Worm (Caenorhabditis elegans) whole organism, L3 larva: ENCODE data around the gene M153.5.

ENCODE experiments used
- sea-2 ChIP-seq: fragments of 150-350 bp; sonication (generic microtip); optimal IDR thresholded peaks from 4 replicates; lab custom pipeline; 2014; ENCODE audit warnings: missing biosample characterization, missing genetic modification reagents, missing genetic modification characterization
- tbx-2 ChIP-seq: sonication (generic microtip); optimal IDR thresholded peaks from 2 replicates; lab custom pipeline; 2016; ENCODE audit warnings: mild to moderate bottlenecking, missing genetic modification characterization, missing compliant biosample characterization
- unc-39 ChIP-seq: sonication (generic microtip); optimal IDR thresholded peaks from 4 replicates; lab custom pipeline; 2017; ENCODE audit warnings: missing biosample characterization, missing genetic modification characterization

DNA sequence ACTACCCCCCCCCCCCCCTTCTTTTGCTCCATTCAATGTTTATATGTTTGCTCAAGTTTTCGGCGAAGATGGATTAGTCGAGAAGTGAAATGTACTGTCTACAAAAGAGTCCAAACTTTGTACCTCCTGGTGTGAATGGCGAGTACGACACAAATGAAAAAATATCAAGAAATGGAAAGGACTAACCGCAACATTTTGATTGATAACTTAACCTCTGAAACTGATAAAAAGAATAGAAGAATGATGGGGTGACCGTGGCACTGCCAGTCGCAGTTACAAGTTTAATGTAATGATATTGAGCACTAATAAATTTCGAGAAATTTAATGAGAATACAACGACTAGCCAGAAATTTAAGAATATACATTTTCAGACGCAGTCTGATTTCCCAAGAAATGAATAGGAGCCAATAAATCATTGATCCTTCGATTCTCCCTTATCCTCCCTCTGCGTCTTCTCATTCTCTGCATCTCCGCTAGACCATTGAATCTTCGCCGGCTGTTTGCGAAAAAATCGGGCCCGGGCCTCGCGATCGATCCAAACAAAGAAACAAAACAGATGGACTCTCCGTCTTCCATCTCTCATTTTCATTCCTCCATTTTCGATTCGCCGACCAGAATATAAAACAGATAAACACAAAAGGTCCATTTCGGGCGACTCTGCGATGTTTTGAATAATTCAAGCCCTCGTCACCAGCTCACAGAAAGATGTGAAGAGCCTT is 31.1 kb downstream of the M153.5 start:
- TF ChIP-seq unc-39 (tag; lab: Kevin White, UChicago): no peak
- TF ChIP-seq tbx-2: no peak
- no peak for TF ChIP-seq sea-2
